Worm (Caenorhabditis elegans) whole organism, young adult: Measurements from ENCODE around the gene idpb-4.

Experiments
- B0019.2 ChIP-seq: fragments of 200-800 bp; sonication (Bioruptor generic); conservative IDR thresholded peaks from 2 replicates; pipeline ENCODE4 v1.3.6; 2022; ENCODE audit warnings: missing genetic modification reagents, missing genetic modification characterization, missing compliant biosample characterization
- B0035.1 ChIP-seq: sonication (generic microtip); optimal IDR thresholded peaks from 2 replicates; lab custom pipeline; 2016; ENCODE audit warnings: missing genetic modification characterization, mild to moderate bottlenecking, missing compliant biosample characterization, missing genotype, missing genetic modification reagents
- B0261.1 ChIP-seq: sonication (generic microtip); optimal IDR thresholded peaks from 2 replicates; lab custom pipeline; 2016; ENCODE audit warnings: mild to moderate bottlenecking, missing genetic modification characterization, moderate library complexity, missing compliant biosample characterization
- C06A6.2 ChIP-seq: fragments of 200-800 bp; sonication (Bioruptor generic); conservative IDR thresholded peaks from 2 replicates; pipeline ENCODE4 v1.3.6; 2022; ENCODE audit warnings: missing genetic modification characterization, missing compliant biosample characterization
- D2030.7 ChIP-seq: fragments of 200-800 bp; sonication (Bioruptor generic); IDR thresholded peaks from 2 replicates; pipeline ENCODE4 v1.3.6; 2022; ENCODE audit warnings: missing genetic modification reagents, missing genetic modification characterization, missing compliant biosample characterization
- F10E7.11 ChIP-seq: sonication (generic microtip); optimal IDR thresholded peaks from 2 replicates; lab custom pipeline; 2017; ENCODE audit warnings: mild to moderate bottlenecking, missing genetic modification characterization, moderate library complexity, missing compliant biosample characterization
- F23B12.7 ChIP-seq: sonication (generic microtip); optimal IDR thresholded peaks from 2 replicates; lab custom pipeline; 2017; ENCODE audit warnings: missing genetic modification characterization, mild to moderate bottlenecking, missing compliant biosample characterization, antibody characterized with exemption, moderate library complexity; ENCODE audit not compliant: insufficient read depth
- F37B4.10 ChIP-seq: fragments of 200-800 bp; sonication (Bioruptor generic); IDR thresholded peaks from 2 replicates; pipeline ENCODE4 v1.3.6; 2022; ENCODE audit warnings: missing genetic modification characterization, missing compliant biosample characterization
- F39B2.1 ChIP-seq: fragments of 200-800 bp; sonication (Bioruptor generic); IDR thresholded peaks from 2 replicates; pipeline ENCODE4 v1.3.6; 2022; ENCODE audit warnings: missing genetic modification reagents, missing genetic modification characterization, missing compliant biosample characterization
- K12H6.12 ChIP-seq: fragments of 200-800 bp; sonication (Bioruptor generic); optimal IDR thresholded peaks from 2 replicates; lab custom pipeline; 2018; ENCODE audit warnings: mild to moderate bottlenecking, missing genetic modification characterization, missing compliant biosample characterization
- Y53G8AR.9 ChIP-seq: fragments of 200-800 bp; sonication (Bioruptor generic); conservative IDR thresholded peaks from 2 replicates; pipeline ENCODE4 v1.3.6; 2022; ENCODE audit warnings: missing genetic modification reagents, missing genetic modification characterization, missing compliant biosample characterization
- Y67H2A.10 ChIP-seq: fragments of 200-800 bp; sonication (Bioruptor generic); conservative IDR thresholded peaks from 2 replicates; pipeline ENCODE4 v1.3.6; 2022; ENCODE audit warnings: missing genetic modification reagents, missing genetic modification characterization, missing compliant biosample characterization
- Y79H2A.3 ChIP-seq: fragments of 200-800 bp; sonication (Bioruptor generic); conservative IDR thresholded peaks from 2 replicates; pipeline ENCODE4 v1.3.6; 2022; ENCODE audit warnings: missing genetic modification reagents, missing genetic modification characterization, missing compliant biosample characterization
- Y95B8A.8 ChIP-seq: fragments of 200-800 bp; sonication (Bioruptor generic); IDR thresholded peaks from 2 replicates; pipeline ENCODE4 v1.3.6; 2022; ENCODE audit warnings: missing genetic modification reagents, missing genetic modification characterization, missing compliant biosample characterization
- ZK185.1 ChIP-seq: sonication (generic microtip); optimal IDR thresholded peaks from 2 replicates; lab custom pipeline; 2016; ENCODE audit warnings: mild to moderate bottlenecking, missing genetic modification characterization, missing compliant biosample characterization; ENCODE audit not compliant: poor library complexity, severe bottlenecking
- akir-1 ChIP-seq: fragments of 200-800 bp; sonication (Bioruptor generic); optimal IDR thresholded peaks from 2 replicates; lab custom pipeline; 2018; ENCODE audit warnings: mild to moderate bottlenecking, missing genetic modification characterization, moderate library complexity, missing compliant biosample characterization
- attf-3 ChIP-seq: fragments of 200-800 bp; sonication (Bioruptor generic); conservative IDR thresholded peaks from 2 replicates; pipeline ENCODE4 v1.3.6; 2022; ENCODE audit warnings: missing genetic modification reagents, missing genetic modification characterization, missing compliant biosample characterization
- cebp-1 ChIP-seq, 2 experiments: fragments of 200-800 bp in 1 of 2; sonication (Bioruptor generic) in 1 of 2; sonication (generic microtip) in 1 of 2; IDR thresholded peaks in 1 of 2; optimal IDR thresholded peaks in 1 of 2; 2 replicates each; pipeline versions ENCODE4 v1.3.6 to Lab custom; 2017 to 2022; ENCODE audit warnings: missing compliant biosample characterization in 2 of 2, missing genetic modification characterization in 2 of 2, mild to moderate bottlenecking in 1 of 2, missing genetic modification reagents in 1 of 2, moderate library complexity in 1 of 2
- ceh-100 ChIP-seq: fragments of 200-800 bp; sonication (Bioruptor generic); IDR thresholded peaks from 2 replicates; pipeline ENCODE4 v1.3.6; 2022; ENCODE audit warnings: missing genetic modification reagents, missing genetic modification characterization, missing compliant biosample characterization
- ceh-27 ChIP-seq: fragments of 200-800 bp; sonication (Bioruptor generic); optimal IDR thresholded peaks from 2 replicates; lab custom pipeline; 2018; ENCODE audit warnings: mild to moderate bottlenecking, missing genetic modification characterization, moderate library complexity, missing compliant biosample characterization
- ceh-40 ChIP-seq: fragments of 200-800 bp; sonication (Bioruptor generic); IDR thresholded peaks from 2 replicates; pipeline ENCODE4 v1.3.6; 2022; ENCODE audit warnings: missing genetic modification characterization, missing compliant biosample characterization
- die-1 ChIP-seq: sonication (generic microtip); optimal IDR thresholded peaks from 2 replicates; lab custom pipeline; 2016; ENCODE audit warnings: missing genotype, mild to moderate bottlenecking, missing genetic modification characterization, missing compliant biosample characterization
- dox-1 ChIP-seq: fragments of 200-800 bp; sonication (Bioruptor generic); IDR thresholded peaks from 2 replicates; pipeline ENCODE4 v1.3.6; 2022; ENCODE audit warnings: missing genetic modification reagents, missing genetic modification characterization, missing compliant biosample characterization
- dpl-1 ChIP-seq: fragments of 150-350 bp; optimal IDR thresholded peaks from 2 replicates; lab custom pipeline; 2014; ENCODE audit warnings: missing biosample characterization, missing genetic modification reagents, missing genetic modification characterization
- egrh-3 ChIP-seq: fragments of 200-800 bp; sonication (Bioruptor generic); IDR thresholded peaks from 2 replicates; pipeline ENCODE4 v1.3.6; 2022; ENCODE audit warnings: missing genetic modification reagents, missing genetic modification characterization, missing compliant biosample characterization
- ets-4 ChIP-seq: fragments of 200-800 bp; sonication (Bioruptor generic); optimal IDR thresholded peaks from 2 replicates; lab custom pipeline; 2018; ENCODE audit warnings: mild to moderate bottlenecking, missing genetic modification characterization, missing compliant biosample characterization
- gei-17 ChIP-seq: fragments of 200-800 bp; sonication (Bioruptor generic); optimal IDR thresholded peaks from 2 replicates; lab custom pipeline; 2018; ENCODE audit warnings: mild to moderate bottlenecking, missing genetic modification characterization, missing compliant biosample characterization
- him-1 ChIP-seq: sonication (generic microtip); optimal IDR thresholded peaks from 2 replicates; lab custom pipeline; 2016; ENCODE audit warnings: missing genotype, missing genetic modification reagents, missing genetic modification characterization, missing compliant biosample characterization
- hlh-12 ChIP-seq: sonication (generic microtip); optimal IDR thresholded peaks from 2 replicates; lab custom pipeline; 2016; ENCODE audit warnings: missing genetic modification characterization, missing compliant biosample characterization
- hlh-26 ChIP-seq: fragments of 200-800 bp; sonication (Bioruptor generic); conservative IDR thresholded peaks from 2 replicates; pipeline ENCODE4 v1.3.6; 2022; ENCODE audit warnings: missing genetic modification reagents, missing genetic modification characterization, missing compliant biosample characterization
- lin-40 ChIP-seq: sonication (generic microtip); optimal IDR thresholded peaks from 2 replicates; lab custom pipeline; 2016; ENCODE audit warnings: missing genetic modification characterization, mild to moderate bottlenecking, missing compliant biosample characterization, missing genotype, missing genetic modification reagents
- lir-1 ChIP-seq: fragments of 200-800 bp; sonication (Bioruptor generic); conservative IDR thresholded peaks from 2 replicates; pipeline ENCODE4 v1.3.6; 2022; ENCODE audit warnings: missing genetic modification reagents, missing genetic modification characterization, missing compliant biosample characterization
- lsy-27 ChIP-seq: sonication (generic microtip); optimal IDR thresholded peaks from 2 replicates; lab custom pipeline; 2017; ENCODE audit warnings: missing genetic modification characterization, mild to moderate bottlenecking, missing compliant biosample characterization, antibody characterized with exemption, missing genotype, borderline replicate concordance; ENCODE audit not compliant: insufficient read depth
- madf-3 ChIP-seq: fragments of 200-800 bp; sonication (Bioruptor generic); IDR thresholded peaks from 2 replicates; pipeline ENCODE4 v1.3.6; 2022; ENCODE audit warnings: missing genetic modification reagents, missing genetic modification characterization, missing compliant biosample characterization
- madf-8 ChIP-seq: fragments of 200-800 bp; sonication (Bioruptor generic); conservative IDR thresholded peaks from 2 replicates; pipeline ENCODE4 v1.3.6; 2022; ENCODE audit warnings: missing genetic modification reagents, missing genetic modification characterization, missing compliant biosample characterization
- mxl-1 ChIP-seq: sonication (generic microtip); optimal IDR thresholded peaks from 2 replicates; lab custom pipeline; 2016; ENCODE audit warnings: missing genetic modification characterization, missing compliant biosample characterization
- nfya-1 ChIP-seq: sonication (generic microtip); optimal IDR thresholded peaks from 2 replicates; lab custom pipeline; 2017; ENCODE audit warnings: antibody characterized with exemption, missing compliant biosample characterization, missing genetic modification characterization, borderline replicate concordance; ENCODE audit not compliant: insufficient read depth
- nhr-27 ChIP-seq: fragments of 200-800 bp; sonication (Bioruptor generic); optimal IDR thresholded peaks from 2 replicates; lab custom pipeline; 2018; ENCODE audit warnings: mild to moderate bottlenecking, missing genetic modification characterization, moderate library complexity, missing compliant biosample characterization
- nhr-80 ChIP-seq: sonication (generic microtip); optimal IDR thresholded peaks from 2 replicates; lab custom pipeline; 2016; ENCODE audit warnings: missing genetic modification characterization, missing compliant biosample characterization
- pha-4 ChIP-seq: fragments of 150-350 bp; sonication (generic microtip); optimal IDR thresholded peaks from 2 replicates; lab custom pipeline; 2014; ENCODE audit warnings: missing biosample characterization, missing genetic modification reagents, missing genetic modification characterization
- rcor-1 ChIP-seq: fragments of 200-800 bp; sonication (Bioruptor generic); IDR thresholded peaks from 2 replicates; pipeline ENCODE4 v1.3.6; 2022; ENCODE audit warnings: missing genetic modification reagents, missing genetic modification characterization, missing compliant biosample characterization
- repo-1 ChIP-seq: sonication (generic microtip); optimal IDR thresholded peaks from 2 replicates; lab custom pipeline; 2017; ENCODE audit warnings: mild to moderate bottlenecking, missing genetic modification characterization, missing compliant biosample characterization
- sdz-38 ChIP-seq: sonication (generic microtip); optimal IDR thresholded peaks from 2 replicates; lab custom pipeline; 2016; ENCODE audit warnings: missing genotype, missing genetic modification characterization, missing compliant biosample characterization
- snpc-1.1 ChIP-seq: sonication (generic microtip); optimal IDR thresholded peaks from 2 replicates; lab custom pipeline; 2017; ENCODE audit warnings: missing genetic modification characterization, mild to moderate bottlenecking, missing compliant biosample characterization, antibody characterized with exemption, moderate library complexity, missing genotype, missing genetic modification reagents; ENCODE audit not compliant: insufficient read depth
- xnd-1 ChIP-seq: sonication (generic microtip); optimal IDR thresholded peaks from 2 replicates; lab custom pipeline; 2016; ENCODE audit warnings: missing genotype, missing genetic modification reagents, missing genetic modification characterization, missing compliant biosample characterization
- ztf-28 ChIP-seq: fragments of 200-800 bp; sonication (Bioruptor generic); IDR thresholded peaks from 2 replicates; pipeline ENCODE4 v1.3.6; 2022; ENCODE audit warnings: missing genetic modification reagents, missing genetic modification characterization, missing compliant biosample characterization
- ztf-6 ChIP-seq: fragments of 200-800 bp; sonication (Bioruptor generic); IDR thresholded peaks from 2 replicates; pipeline ENCODE4 v1.3.6; 2022; ENCODE audit warnings: missing genetic modification reagents, missing genetic modification characterization, missing compliant biosample characterization

The idpb-4 gene

ce11 chrII:8746298-8746775 lies 9.0 kb upstream of the idpb-4 start (continued):
- no peak for TF ChIP-seq D2030.7 (GFP tag; lab: Robert Waterston, UW)
- TF ChIP-seq cebp-1 (GFP tag; IDR thresholded peaks at IDR 0.05; lab: Robert Waterston, UW): peak; percentile 52
- peak; percentile 66 for TF ChIP-seq cebp-1 (tag; optimal IDR thresholded peaks at IDR 0.05; lab: Kevin White, UChicago)
- no peak for TF ChIP-seq ztf-6
- no peak for TF ChIP-seq rcor-1 (GFP tag; lab: Robert Waterston, UW)
- no peak for TF ChIP-seq F10E7.11
- TF ChIP-seq madf-8: no peak
- no peak for TF ChIP-seq hlh-12 (tag; lab: Kevin White, UChicago)
- TF ChIP-seq ztf-28 (GFP tag; lab: Robert Waterston, UW): no peak
- 0 out of 2 replicates have a peak, but pooled peaks have one; percentile 6 for TF ChIP-seq Y79H2A.3
- no peak for TF ChIP-seq lin-40 (tag; lab: Kevin White, UChicago)
- TF ChIP-seq gei-17 (GFP tag; lab: Kevin White, UChicago): peak; percentile 37
- no peak for TF ChIP-seq pha-4 (tag; lab: Kevin White, UChicago)
- TF ChIP-seq hlh-26: no peak
- no peak for TF ChIP-seq K12H6.12 (tag; lab: Kevin White, UChicago)
- no peak for TF ChIP-seq snpc-1.1 (tag; lab: Kevin White, UChicago)
- TF ChIP-seq F39B2.1 (GFP tag; lab: Robert Waterston, UW): no peak
- no peak for TF ChIP-seq Y67H2A.10
- TF ChIP-seq lsy-27 (tag; lab: Kevin White, UChicago): no peak
- no peak for TF ChIP-seq egrh-3
- no peak for TF ChIP-seq ceh-100
- no peak for TF ChIP-seq nhr-27 (tag; lab: Kevin White, UChicago)
- no peak for TF ChIP-seq sdz-38
- TF ChIP-seq F23B12.7: no peak
- peak; percentile 79; the same call in 1 of the 2 replicates for TF ChIP-seq Y53G8AR.9 (GFP tag; lab: Robert Waterston, UW)
- TF ChIP-seq mxl-1 (tag; lab: Kevin White, UChicago): no peak
- peak; percentile 13 for TF ChIP-seq die-1 (tag; lab: Kevin White, UChicago)
- TF ChIP-seq ZK185.1 (tag; lab: Kevin White, UChicago): peak; percentile 56
- no peak for TF ChIP-seq xnd-1 (tag; lab: Kevin White, UChicago)
- TF ChIP-seq Y95B8A.8: peak; percentile 59; the same call in 1 of the 2 replicates
- TF ChIP-seq akir-1: no peak
- no peak for TF ChIP-seq lir-1
- no peak for TF ChIP-seq nhr-80 (tag; lab: Kevin White, UChicago)
- no peak for TF ChIP-seq him-1 (tag; lab: Kevin White, UChicago)
- 0 out of 2 replicates have a peak, but pooled peaks have one; percentile 48 for TF ChIP-seq F37B4.10
- no peak for TF ChIP-seq attf-3 (GFP tag; lab: Robert Waterston, UW)
- peak; percentile 52; the same call in 1 of the 2 replicates for TF ChIP-seq dox-1
- no peak; the same call in 1 of the 2 replicates for TF ChIP-seq C06A6.2 (GFP tag; lab: Robert Waterston, UW)
- TF ChIP-seq ets-4: peak; percentile 70
- TF ChIP-seq nfya-1 (tag; lab: Kevin White, UChicago): no peak
- no peak for TF ChIP-seq B0035.1 (tag; lab: Kevin White, UChicago)
- no peak for TF ChIP-seq B0261.1
- TF ChIP-seq madf-3 (GFP tag; lab: Robert Waterston, UW): peak; percentile 64; the same call in 1 of the 2 replicates
- no peak for TF ChIP-seq B0019.2
- TF ChIP-seq ceh-27: no peak
- peak; percentile 92 for TF ChIP-seq repo-1 (tag; lab: Kevin White, UChicago)
- TF ChIP-seq ceh-40 (GFP tag; lab: Robert Waterston, UW): no peak
- no peak for TF ChIP-seq dpl-1 (GFP tag; lab: Kevin White, UChicago)
